Fruit fly (Drosophila melanogaster): Measurements from ENCODE around the gene CG10140.

CG10140 gene

dm6 chr3L:13440370-13440960 is at the start of gene CG10140, which contains the start of gene CG14109:
CG10140 (minus strand) TSS chr3L:13440470.
CG14109 (plus strand) TSS chr3L:13440910.
- TF ChIP-seq h (optimal IDR thresholded peaks at IDR 0.05) (no peak), insv (optimal IDR thresholded peaks at IDR 0.05) (no peak), ttk (optimal IDR thresholded peaks at IDR 0.05) (no peak), psq (optimal IDR thresholded peaks at IDR 0.05) (no peak), Sin3A (optimal IDR thresholded peaks at IDR 0.05) (no peak), Myc (optimal IDR thresholded peaks at IDR 0.05) (no peak)

dm6 chr3L:13489193-13489752 is 49.0 kb upstream of the CG10140 start:
- TF ChIP-seq psq (optimal IDR thresholded peaks at IDR 0.05) (no peak), ttk (optimal IDR thresholded peaks at IDR 0.05) (no peak), insv (optimal IDR thresholded peaks at IDR 0.05) (no peak), h (optimal IDR thresholded peaks at IDR 0.05) (no peak), Sin3A (optimal IDR thresholded peaks at IDR 0.05) (no peak), Myc (optimal IDR thresholded peaks at IDR 0.05) (no peak)

- no peak for TF ChIP-seq Sin3A (optimal IDR thresholded peaks at IDR 0.05)
- no peak for TF ChIP-seq psq (optimal IDR thresholded peaks at IDR 0.05)
- no peak for TF ChIP-seq insv (optimal IDR thresholded peaks at IDR 0.05)
- TF ChIP-seq Myc (optimal IDR thresholded peaks at IDR 0.05) = no peak
- no peak for TF ChIP-seq h (optimal IDR thresholded peaks at IDR 0.05)
- no peak for TF ChIP-seq ttk (optimal IDR thresholded peaks at IDR 0.05)
Measured at dm6 chr3L:13488129-13488876, 48.0 kb upstream of the CG10140 start.

- TF ChIP-seq Myc (optimal IDR thresholded peaks at IDR 0.05) (no peak), insv (optimal IDR thresholded peaks at IDR 0.05) (no peak), ttk (optimal IDR thresholded peaks at IDR 0.05) (no peak), Sin3A (optimal IDR thresholded peaks at IDR 0.05) (no peak), h (optimal IDR thresholded peaks at IDR 0.05) (no peak), psq (optimal IDR thresholded peaks at IDR 0.05) (no peak)
Measured at dm6 chr3L:13486860-13487404, 46.7 kb upstream of the CG10140 start.

dm6 chr3L:13486041-13486859 is 46.0 kb upstream of the CG10140 start, which contains the start of the genes Abp1 and Tgi:
Abp1 (minus strand) TSS chr3L:13486280.
Tgi (plus strand) TSS chr3L:13486797.
- TF ChIP-seq Sin3A (optimal IDR thresholded peaks at IDR 0.05) = no peak
- no peak for TF ChIP-seq insv (optimal IDR thresholded peaks at IDR 0.05)
- no peak for TF ChIP-seq h (optimal IDR thresholded peaks at IDR 0.05)
- no peak for TF ChIP-seq ttk (optimal IDR thresholded peaks at IDR 0.05)
- TF ChIP-seq psq (optimal IDR thresholded peaks at IDR 0.05) = no peak
- no peak for TF ChIP-seq Myc (optimal IDR thresholded peaks at IDR 0.05)

dm6 chr3L:13480241-13480627 is 40.0 kb upstream of the CG10140 start:
- TF ChIP-seq h (optimal IDR thresholded peaks at IDR 0.05) = no peak
- TF ChIP-seq psq (optimal IDR thresholded peaks at IDR 0.05) = no peak
- no peak for TF ChIP-seq Sin3A (optimal IDR thresholded peaks at IDR 0.05)
- no peak for TF ChIP-seq Myc (optimal IDR thresholded peaks at IDR 0.05)
- no peak for TF ChIP-seq ttk (optimal IDR thresholded peaks at IDR 0.05)
- TF ChIP-seq insv (optimal IDR thresholded peaks at IDR 0.05) = no peak

dm6 chr3L:13479609-13480240 is 39.5 kb upstream of the CG10140 start:
- TF ChIP-seq h (optimal IDR thresholded peaks at IDR 0.05) (no peak), Sin3A (optimal IDR thresholded peaks at IDR 0.05) (no peak), Myc (optimal IDR thresholded peaks at IDR 0.05) (no peak), ttk (optimal IDR thresholded peaks at IDR 0.05) (no peak), insv (optimal IDR thresholded peaks at IDR 0.05) (no peak), psq (optimal IDR thresholded peaks at IDR 0.05) (no peak)

dm6 chr3L:13479204-13479600 is 38.9 kb upstream of the CG10140 start:
- TF ChIP-seq Sin3A (optimal IDR thresholded peaks at IDR 0.05) (no peak), Myc (optimal IDR thresholded peaks at IDR 0.05) (no peak), h (optimal IDR thresholded peaks at IDR 0.05) (no peak), insv (optimal IDR thresholded peaks at IDR 0.05) (no peak)

dm6 chr3L:13478339-13479203 is 38.3 kb upstream of the CG10140 start:
- TF ChIP-seq ttk (optimal IDR thresholded peaks at IDR 0.05) = no peak
- no peak for TF ChIP-seq h (optimal IDR thresholded peaks at IDR 0.05)
- no peak for TF ChIP-seq Sin3A (optimal IDR thresholded peaks at IDR 0.05)
- TF ChIP-seq psq (optimal IDR thresholded peaks at IDR 0.05) = no peak
- no peak for TF ChIP-seq insv (optimal IDR thresholded peaks at IDR 0.05)
- no peak for TF ChIP-seq Myc (optimal IDR thresholded peaks at IDR 0.05)

dm6 chr3L:13477453-13478184 is 37.3 kb upstream of the CG10140 start, which contains the start of gene stv:
stv (plus strand) TSS chr3L:13477541.
- TF ChIP-seq Myc (optimal IDR thresholded peaks at IDR 0.05) = no peak
- TF ChIP-seq h (optimal IDR thresholded peaks at IDR 0.05) = no peak
- TF ChIP-seq psq (optimal IDR thresholded peaks at IDR 0.05) = no peak
- no peak for TF ChIP-seq insv (optimal IDR thresholded peaks at IDR 0.05)
- no peak for TF ChIP-seq ttk (optimal IDR thresholded peaks at IDR 0.05)
- TF ChIP-seq Sin3A (optimal IDR thresholded peaks at IDR 0.05) = no peak
